Fruit fly (Drosophila melanogaster) S2 (cell line): ENCODE measurements around the gene kra.

ENCODE experiments used
- CG8478 ChIP-seq: fragments of >200 bp; optimal IDR thresholded peaks from 2 replicates; lab custom pipeline; 2018
- CTCF ChIP-seq, 2 experiments: fragments of >200 bp; optimal IDR thresholded peaks; 2 replicates each; lab custom pipeline; 2018

- TF ChIP-seq CTCF (optimal IDR thresholded peaks at IDR 0.05; lab: Kevin White, UChicago) (no peak), CG8478 (lab: Kevin White, UChicago) (no peak)
Observed at dm6 chr3R:5571437-5571750, 29.5 kb downstream of the kra start.
